Fruit fly (Drosophila melanogaster) whole organism, embryonic: ENCODE data around the gene CG1103.

Source experiments
- Atf6 ChIP-seq: fragments of 200-800 bp; sonication (Bioruptor generic); IDR thresholded peaks from 2 replicates; pipeline ENCODE4 v1.3.6; 2022; ENCODE audit warnings: missing biosample characterization, missing genetic modification characterization
- Awh ChIP-seq: fragments of 200-800 bp; sonication (Bioruptor generic); IDR thresholded peaks from 2 replicates; pipeline ENCODE4, ENCODE4 v1.3.6; 2022; ENCODE audit warnings: missing biosample characterization, missing genetic modification characterization
- B-H1 ChIP-seq: fragments of 200-800 bp; sonication (Bioruptor generic); IDR thresholded peaks from 3 replicates; pipeline ENCODE4 v1.3.6; 2022; ENCODE audit warnings: missing biosample characterization, missing genetic modification characterization
- BEAF-32 ChIP-seq: fragments of 200-800 bp; sonication (Bioruptor generic); optimal IDR thresholded peaks from 3 replicates; lab custom pipeline; 2017; ENCODE audit warnings: missing biosample characterization, missing genetic modification characterization, mild to moderate bottlenecking, moderate library complexity, missing genetic modification reagents
- Bgb ChIP-seq: fragments of 200-800 bp; sonication (Bioruptor generic); IDR thresholded peaks from 2 replicates; pipeline ENCODE4 v1.3.6; 2022; ENCODE audit warnings: missing biosample characterization, missing genetic modification characterization; ENCODE audit not compliant: partially characterized antibody
- CG10654 ChIP-seq: fragments of 200-800 bp; sonication (Bioruptor generic); optimal IDR thresholded peaks from 2 replicates; lab custom pipeline; 2016; ENCODE audit warnings: missing biosample characterization, missing genetic modification characterization
- CG12659 ChIP-seq: fragments of 200-800 bp; sonication (Bioruptor generic); optimal IDR thresholded peaks from 3 replicates; lab custom pipeline; 2017; ENCODE audit warnings: mild to moderate bottlenecking, missing biosample characterization, missing genetic modification reagents, missing genetic modification characterization
- CG13624 ChIP-seq: fragments of 200-800 bp; sonication (Bioruptor generic); optimal IDR thresholded peaks from 2 replicates; lab custom pipeline; 2016; ENCODE audit warnings: missing biosample characterization, missing genetic modification characterization
- CG14965 ChIP-seq: fragments of 200-800 bp; sonication (Bioruptor generic); optimal IDR thresholded peaks from 2 replicates; lab custom pipeline; 2016; ENCODE audit warnings: missing biosample characterization, missing genetic modification characterization, borderline replicate concordance
- CG1529 ChIP-seq: fragments of 200-800 bp; sonication (Bioruptor generic); optimal IDR thresholded peaks from 3 replicates; lab custom pipeline; 2018; ENCODE audit warnings: missing biosample characterization, missing genetic modification characterization
- CG15514 ChIP-seq: fragments of 200-800 bp; sonication (Bioruptor generic); optimal IDR thresholded peaks from 3 replicates; lab custom pipeline; 2017; ENCODE audit warnings: missing biosample characterization, missing genetic modification characterization, mild to moderate bottlenecking, moderate library complexity, missing genetic modification reagents
- CG16815 ChIP-seq: fragments of 200-800 bp; sonication (Bioruptor generic); optimal IDR thresholded peaks from 3 replicates; lab custom pipeline; 2017; ENCODE audit warnings: missing biosample characterization, mild to moderate bottlenecking, missing genetic modification characterization
- CG32772 ChIP-seq: fragments of 200-800 bp; sonication (Bioruptor generic); IDR thresholded peaks from 2 replicates; pipeline ENCODE4 v1.3.6; 2022; ENCODE audit warnings: missing biosample characterization, missing genetic modification characterization
- CG8765 ChIP-seq: fragments of 200-800 bp; sonication (Bioruptor generic); IDR thresholded peaks from 2 replicates; pipeline ENCODE4 v1.3.6; 2022; ENCODE audit warnings: missing biosample characterization, missing genetic modification characterization
- CG8924 ChIP-seq: fragments of 200-800 bp; optimal IDR thresholded peaks from 3 replicates; lab custom pipeline; 2019; ENCODE audit warnings: missing biosample characterization, mild to moderate bottlenecking, missing genetic modification characterization, moderate library complexity
- Dll ChIP-seq: fragments of 200-800 bp; sonication (Bioruptor generic); IDR thresholded peaks from 4 replicates; pipeline ENCODE4 v1.3.6; 2022; ENCODE audit warnings: missing biosample characterization, missing genetic modification characterization; ENCODE audit not compliant: partially characterized antibody
- Doc2 ChIP-seq: fragments of 200-800 bp; sonication (Bioruptor generic); IDR thresholded peaks from 2 replicates; pipeline ENCODE4 v1.3.6; 2022; ENCODE audit warnings: missing biosample characterization, missing genetic modification characterization
- HHEX ChIP-seq: fragments of 200-800 bp; sonication (Bioruptor generic); optimal IDR thresholded peaks from 3 replicates; lab custom pipeline; 2017; ENCODE audit warnings: missing biosample characterization, mild to moderate bottlenecking, missing genetic modification characterization, missing genetic modification reagents
- HLH3B ChIP-seq: fragments of 200-800 bp; sonication (Bioruptor generic); IDR thresholded peaks from 2 replicates; pipeline ENCODE4 v1.3.6; 2022; ENCODE audit warnings: missing biosample characterization, missing genetic modification characterization
- HmgD ChIP-seq: fragments of 200-800 bp; sonication (Bioruptor generic); optimal IDR thresholded peaks from 3 replicates; lab custom pipeline; 2016; ENCODE audit warnings: missing biosample characterization, missing genetic modification characterization
- Hr51 ChIP-seq, 2 experiments: fragments of 200-800 bp; sonication (Bioruptor generic); optimal IDR thresholded peaks; 2 replicates in 1 of 2; 3 replicates in 1 of 2; lab custom pipeline; 2016 to 2018; ENCODE audit warnings: missing biosample characterization in 2 of 2, missing genetic modification characterization in 2 of 2, mild to moderate bottlenecking in 1 of 2, moderate library complexity in 1 of 2
- Lpt ChIP-seq: fragments of >200 bp; optimal IDR thresholded peaks from 2 replicates; lab custom pipeline; 2018; ENCODE audit warnings: missing biosample characterization, missing genetic modification characterization
- Med ChIP-seq: fragments of 200-800 bp; sonication (Bioruptor generic); peaks from one replicate; lab custom pipeline; 2016; ENCODE audit warnings: missing biosample characterization, missing genetic modification characterization, mild to moderate bottlenecking, inconsistent platforms, moderate library complexity
- Neu2 ChIP-seq: fragments of 200-800 bp; sonication (Bioruptor generic); optimal IDR thresholded peaks from 3 replicates; lab custom pipeline; 2016; ENCODE audit warnings: missing biosample characterization, missing genetic modification characterization, borderline replicate concordance
- Nf-YA ChIP-seq: fragments of 200-800 bp; sonication (Bioruptor generic); IDR thresholded peaks from 2 replicates; pipeline ENCODE4 v1.3.6; 2022; ENCODE audit warnings: missing biosample characterization, missing genetic modification characterization
- Nf-YB ChIP-seq: fragments of 200-800 bp; sonication (Bioruptor generic); optimal IDR thresholded peaks from 3 replicates; lab custom pipeline; 2019; ENCODE audit warnings: missing biosample characterization, mild to moderate bottlenecking, missing genetic modification characterization, moderate library complexity
- Oaz ChIP-seq: fragments of 200-800 bp; sonication (Bioruptor generic); IDR thresholded peaks from 2 replicates; pipeline ENCODE4 v1.3.6; 2022; ENCODE audit warnings: missing biosample characterization, missing genetic modification characterization
- Vsx1 ChIP-seq: fragments of 200-800 bp; sonication (Bioruptor generic); optimal IDR thresholded peaks from 2 replicates; lab custom pipeline; 2017; ENCODE audit warnings: missing biosample characterization, mild to moderate bottlenecking, missing genetic modification characterization, missing genetic modification reagents
- Xbp1 ChIP-seq: fragments of 200-800 bp; sonication (Bioruptor generic); optimal IDR thresholded peaks from 3 replicates; lab custom pipeline; 2016; ENCODE audit warnings: missing biosample characterization, mild to moderate bottlenecking, missing genetic modification characterization
- aop ChIP-seq: fragments of 200-800 bp; sonication (Bioruptor generic); IDR thresholded peaks from 2 replicates; pipeline ENCODE4 v1.3.6; 2022; ENCODE audit warnings: missing biosample characterization, missing genetic modification characterization
- ap ChIP-seq: fragments of 200-800 bp; sonication (Bioruptor generic); IDR thresholded peaks from 2 replicates; pipeline ENCODE4 v1.3.6; 2022; ENCODE audit warnings: missing biosample characterization, missing genetic modification characterization
- bowl ChIP-seq: fragments of 200-800 bp; sonication (Bioruptor generic); IDR thresholded peaks from 2 replicates; pipeline ENCODE4 v1.3.6; 2022; ENCODE audit warnings: missing biosample characterization, missing genetic modification characterization
- cato ChIP-seq: fragments of 200-800 bp; sonication (Bioruptor generic); optimal IDR thresholded peaks from 2 replicates; lab custom pipeline; 2016; ENCODE audit warnings: missing biosample characterization, missing genetic modification characterization, borderline replicate concordance
- cwo ChIP-seq: fragments of 200-800 bp; sonication (Bioruptor generic); optimal IDR thresholded peaks from 3 replicates; lab custom pipeline; 2017; ENCODE audit warnings: missing biosample characterization, missing genetic modification characterization, mild to moderate bottlenecking, moderate library complexity, missing genetic modification reagents
- dm ChIP-seq: fragments of 200-800 bp; sonication (Bioruptor generic); optimal IDR thresholded peaks from 3 replicates; lab custom pipeline; 2016; ENCODE audit warnings: missing biosample characterization, missing genetic modification characterization
- fd3F ChIP-seq: fragments of 200-800 bp; sonication (Bioruptor generic); optimal IDR thresholded peaks from 2 replicates; lab custom pipeline; 2018; ENCODE audit warnings: missing biosample characterization, mild to moderate bottlenecking, missing genetic modification characterization, moderate library complexity
- ftz-f1 ChIP-seq: fragments of 200-800 bp; sonication (Bioruptor generic); optimal IDR thresholded peaks from 2 replicates; lab custom pipeline; 2016; ENCODE audit warnings: missing biosample characterization, missing genetic modification characterization
- insv ChIP-seq, 2 experiments: fragments of 200-800 bp; sonication (Bioruptor generic); optimal IDR thresholded peaks; 3 replicates each; lab custom pipeline; 2016 to 2018; ENCODE audit warnings: missing biosample characterization in 2 of 2, missing genetic modification characterization in 2 of 2
- lab ChIP-seq: fragments of 200-800 bp; sonication (Bioruptor generic); optimal IDR thresholded peaks from 3 replicates; lab custom pipeline; 2017; ENCODE audit warnings: missing biosample characterization, missing genetic modification characterization, mild to moderate bottlenecking, moderate library complexity, missing genetic modification reagents
- luna ChIP-seq: fragments of 200-800 bp; sonication (Bioruptor generic); optimal IDR thresholded peaks from 2 replicates; lab custom pipeline; 2016; ENCODE audit warnings: missing biosample characterization, missing genetic modification characterization
- nerfin-1 ChIP-seq: fragments of 200-800 bp; sonication (Bioruptor generic); optimal IDR thresholded peaks from 3 replicates; lab custom pipeline; 2019; ENCODE audit warnings: missing biosample characterization, mild to moderate bottlenecking, missing genetic modification characterization, moderate library complexity
- nerfin-2 ChIP-seq: fragments of 200-800 bp; sonication (Bioruptor generic); IDR thresholded peaks from 2 replicates; pipeline ENCODE4 v1.3.6; 2022; ENCODE audit warnings: missing biosample characterization, missing genetic modification characterization; ENCODE audit not compliant: partially characterized antibody
- row ChIP-seq: fragments of 200-800 bp; sonication (Bioruptor generic); IDR thresholded peaks from 3 replicates; pipeline ENCODE4 v1.3.6; 2022; ENCODE audit warnings: missing biosample characterization, missing genetic modification characterization
- shn ChIP-seq: fragments of 200-800 bp; sonication (Bioruptor generic); optimal IDR thresholded peaks from 3 replicates; lab custom pipeline; 2016; ENCODE audit warnings: missing biosample characterization, missing genetic modification characterization
- sr ChIP-seq: fragments of 200-800 bp; sonication (Bioruptor generic); IDR thresholded peaks from 3 replicates; pipeline ENCODE4 v1.3.6; 2022; ENCODE audit warnings: missing biosample characterization, missing genetic modification characterization
- ssp ChIP-seq: fragments of 200-800 bp; sonication (Bioruptor generic); IDR thresholded peaks from 2 replicates; pipeline ENCODE4 v1.3.6; 2022; ENCODE audit warnings: missing biosample characterization, missing genetic modification characterization
- tup ChIP-seq: fragments of 200-800 bp; sonication (Bioruptor generic); optimal IDR thresholded peaks from 2 replicates; lab custom pipeline; 2016; ENCODE audit warnings: missing biosample characterization, mild to moderate bottlenecking, missing genetic modification characterization, moderate library complexity
- unpg ChIP-seq: fragments of 200-800 bp; sonication (Bioruptor generic); optimal IDR thresholded peaks from 3 replicates; lab custom pipeline; 2018; ENCODE audit warnings: missing biosample characterization, mild to moderate bottlenecking, missing genetic modification characterization, moderate library complexity
- wek ChIP-seq: fragments of 200-800 bp; sonication (Bioruptor generic); optimal IDR thresholded peaks from 3 replicates; lab custom pipeline; 2018; ENCODE audit warnings: missing biosample characterization, mild to moderate bottlenecking, missing genetic modification characterization, moderate library complexity
- zfh1 ChIP-seq: fragments of 200-800 bp; sonication (Bioruptor generic); IDR thresholded peaks from 3 replicates; pipeline ENCODE4 v1.3.6; 2022; ENCODE audit warnings: missing biosample characterization, missing genetic modification characterization

The CG1103 gene

dm6 chr3R:4319507-4320138, 17.9 kb upstream of the CG1103 start, which contains the start of gene CG9795 (continued):
- peak; percentile 39 for TF ChIP-seq dm (GFP tag; lab: Kevin White, UChicago)
- TF ChIP-seq Dll (GFP tag; lab: Robert Waterston, UW), result peak; percentile 86
- TF ChIP-seq CG10654 (GFP tag; lab: Kevin White, UChicago), result no peak
- TF ChIP-seq sr, result no peak
- TF ChIP-seq Nf-YB (GFP tag; lab: Kevin White, UChicago), result no peak
- TF ChIP-seq CG32772 (GFP tag; lab: Robert Waterston, UW), result no peak
- no peak for TF ChIP-seq Lpt
- TF ChIP-seq Xbp1 (GFP tag; lab: Kevin White, UChicago), result peak; percentile 16
- TF ChIP-seq CG15514, result peak; percentile 84
- peak; percentile 30 for TF ChIP-seq HmgD
- TF ChIP-seq bowl (GFP tag; lab: Robert Waterston, UW), result no peak
- no peak for TF ChIP-seq Oaz (GFP tag; lab: Robert Waterston, UW)
- no peak for TF ChIP-seq CG8924 (tag; lab: Kevin White, UChicago)
- peak; percentile 91 for TF ChIP-seq Med (GFP tag; lab: Kevin White, UChicago)
- TF ChIP-seq row (GFP tag; lab: Robert Waterston, UW), result peak; percentile 57
- TF ChIP-seq Atf6 (GFP tag; lab: Robert Waterston, UW), result peak; percentile 46; the same call in 1 of the 2 replicates
- TF ChIP-seq Vsx1, result no peak
- TF ChIP-seq shn (GFP tag; lab: Kevin White, UChicago), result peak; percentile 38
- TF ChIP-seq HLH3B, result no peak
- no peak for TF ChIP-seq insv (GFP tag; optimal IDR thresholded peaks at IDR 0.05; lab: Kevin White, UChicago)
- no peak for TF ChIP-seq ap (GFP tag; lab: Robert Waterston, UW)
- no peak for TF ChIP-seq CG16815 (GFP tag; lab: Kevin White, UChicago)
- peak; percentile 41; the same call in 1 of the 2 replicates for TF ChIP-seq ssp (GFP tag; lab: Robert Waterston, UW)
- TF ChIP-seq CG13624 (GFP tag; lab: Kevin White, UChicago), result peak; percentile 18
- TF ChIP-seq Neu2 (GFP tag; lab: Kevin White, UChicago), result no peak
- peak in 1 of 2 experiments; percentile 41 for TF ChIP-seq Hr51 (GFP tag; optimal IDR thresholded peaks at IDR 0.05; lab: Kevin White, UChicago)
- peak; percentile 95 for TF ChIP-seq nerfin-2
- TF ChIP-seq CG12659 (GFP tag; lab: Kevin White, UChicago), result peak; percentile 76
- TF ChIP-seq zfh1 (GFP tag; lab: Robert Waterston, UW), result no peak
- peak; percentile 72 for TF ChIP-seq ftz-f1
- TF ChIP-seq CG1529 (GFP tag; lab: Kevin White, UChicago), result no peak
- TF ChIP-seq Bgb (GFP tag; lab: Robert Waterston, UW), result peak; percentile 95
- no peak for TF ChIP-seq cwo (GFP tag; lab: Kevin White, UChicago)
- no peak for TF ChIP-seq lab (GFP tag; lab: Kevin White, UChicago)
- no peak for TF ChIP-seq aop (GFP tag; lab: Robert Waterston, UW)
- TF ChIP-seq BEAF-32 (GFP tag; lab: Kevin White, UChicago), result peak; percentile 80
- TF ChIP-seq Doc2 (GFP tag; lab: Robert Waterston, UW), result no peak
- TF ChIP-seq luna (GFP tag; lab: Kevin White, UChicago), result no peak
- no peak for TF ChIP-seq Nf-YA (GFP tag; lab: Robert Waterston, UW)
- TF ChIP-seq cato (GFP tag; lab: Kevin White, UChicago), result no peak
- TF ChIP-seq CG14965, result no peak
- no peak for TF ChIP-seq B-H1 (GFP tag; lab: Robert Waterston, UW)
- no peak for TF ChIP-seq unpg
- TF ChIP-seq tup (GFP tag; lab: Kevin White, UChicago), result no peak
- TF ChIP-seq CG8765 (GFP tag; lab: Robert Waterston, UW), result no peak
- TF ChIP-seq fd3F (GFP tag; lab: Kevin White, UChicago), result no peak
- no peak for TF ChIP-seq nerfin-1 (tag; lab: Kevin White, UChicago)
- peak; percentile 6 for TF ChIP-seq HHEX
- TF ChIP-seq wek (GFP tag; lab: Kevin White, UChicago), result peak; percentile 41
- no peak for TF ChIP-seq Awh (GFP tag; lab: Robert Waterston, UW)
